Fruit fly (Drosophila melanogaster): Measurements from ENCODE around the gene dec.
A peak's percentile ranks its signal among the peaks of the same experiment; 100 is the strongest.

The dec gene

dm6 chrX:7888386-7889024 lies 15.5 kb upstream of the dec start, which contains the start of gene Acat1 (continued):
- TF ChIP-seq dsx (GFP tag; optimal IDR thresholded peaks at IDR 0.05; ENCODE audit: poor library complexity, severe bottlenecking), result no peak
- TF ChIP-seq CG1621 (tag; optimal IDR thresholded peaks at IDR 0.05), result peak; percentile 50
- peak; percentile 84 for TF ChIP-seq Met (GFP tag; optimal IDR thresholded peaks at IDR 0.05)
- TF ChIP-seq Gug (GFP tag; IDR thresholded peaks at IDR 0.05), result peak; percentile 36
- TF ChIP-seq CG31627 (GFP tag; optimal IDR thresholded peaks at IDR 0.05), result peak; percentile 75
- TF ChIP-seq Lpt (GFP tag; optimal IDR thresholded peaks at IDR 0.05), result peak; percentile 41
- no peak for TF ChIP-seq CG3032 (tag; optimal IDR thresholded peaks at IDR 0.05)
- TF ChIP-seq Smox (GFP tag; optimal IDR thresholded peaks at IDR 0.05), result peak; percentile 78
- TF ChIP-seq Sox14 (GFP tag; optimal IDR thresholded peaks at IDR 0.05), result peak; percentile 79
- TF ChIP-seq CG6792 (GFP tag; optimal IDR thresholded peaks at IDR 0.05), result peak; percentile 70
- TF ChIP-seq CG4318 (GFP tag; optimal IDR thresholded peaks at IDR 0.05), result peak; percentile 19
- TF ChIP-seq CG6276 (GFP tag; optimal IDR thresholded peaks at IDR 0.05), result peak; percentile 1
- TF ChIP-seq Eip93F (GFP tag; optimal IDR thresholded peaks at IDR 0.05), result peak; percentile 22
- TF ChIP-seq salr (GFP tag; optimal IDR thresholded peaks at IDR 0.05), result peak in 1 of 2 experiments; percentile 49
- peak; percentile 69 for TF ChIP-seq Ets21C (GFP tag; optimal IDR thresholded peaks at IDR 0.05)
- TF ChIP-seq CG8632 (GFP tag; optimal IDR thresholded peaks at IDR 0.05), result peak; percentile 65
- TF ChIP-seq CG16779 (tag; optimal IDR thresholded peaks at IDR 0.05), result no peak
- no peak for TF ChIP-seq Blimp-1 (GFP tag; optimal IDR thresholded peaks at IDR 0.05)

dm6 chrX:7884360-7884759 lies 11.3 kb upstream of the dec start, which contains the start of gene Ir7g:
Gene Ir7g (plus strand): TSS chrX:7884660.
- TF ChIP-seq Hr4 (GFP tag; optimal IDR thresholded peaks at IDR 0.05), result no peak
- no peak for TF ChIP-seq Smox (GFP tag; optimal IDR thresholded peaks at IDR 0.05)
- no peak for TF ChIP-seq svp (GFP tag)
- no peak for TF ChIP-seq Sox102F (GFP tag; optimal IDR thresholded peaks at IDR 0.05)

dm6 chrX:7883926-7884325 lies 10.9 kb upstream of the dec start, which contains the start of gene Ir7f:
Gene Ir7f (minus strand): TSS chrX:7884026.
- TF ChIP-seq dac (GFP tag; optimal IDR thresholded peaks at IDR 0.05) (no peak), dsx (GFP tag; optimal IDR thresholded peaks at IDR 0.05; ENCODE audit: poor library complexity, severe bottlenecking) (no peak), acj6 (GFP tag; optimal IDR thresholded peaks at IDR 0.05) (no peak), Hr38 (GFP tag; optimal IDR thresholded peaks at IDR 0.05) (no peak), CG6808 (GFP tag; optimal IDR thresholded peaks at IDR 0.05) (no peak), CG6854 (GFP tag; optimal IDR thresholded peaks at IDR 0.05) (no peak), Sox102F (GFP tag; optimal IDR thresholded peaks at IDR 0.05) (no peak), Blimp-1 (GFP tag; optimal IDR thresholded peaks at IDR 0.05) (no peak)

dm6 chrX:7881579-7881978 lies 8.6 kb upstream of the dec start, which contains the start of gene Ir7e:
Gene Ir7e (minus strand): TSS chrX:7881679.
- TF ChIP-seq CG4318 (GFP tag; optimal IDR thresholded peaks at IDR 0.05) (no peak), CG6792 (GFP tag; optimal IDR thresholded peaks at IDR 0.05) (no peak), ss (GFP tag; optimal IDR thresholded peaks at IDR 0.05) (no peak), vri (GFP tag; optimal IDR thresholded peaks at IDR 0.05) (no peak), OdsH (GFP tag; optimal IDR thresholded peaks at IDR 0.05) (no peak), Sox102F (GFP tag; optimal IDR thresholded peaks at IDR 0.05) (no peak), CG6808 (GFP tag; optimal IDR thresholded peaks at IDR 0.05) (no peak), CG9139 (GFP tag; optimal IDR thresholded peaks at IDR 0.05) (no peak), CG15336 (GFP tag; IDR thresholded peaks at IDR 0.05) (no peak), dsx (GFP tag; optimal IDR thresholded peaks at IDR 0.05; ENCODE audit: poor library complexity, severe bottlenecking) (no peak), Sox15 (GFP tag; optimal IDR thresholded peaks at IDR 0.05) (no peak), CG11902 (GFP tag; optimal IDR thresholded peaks at IDR 0.05) (no peak), pdm3 (GFP tag; optimal IDR thresholded peaks at IDR 0.05) (no peak), Hr39 (GFP tag; optimal IDR thresholded peaks at IDR 0.05) (no peak), esn (GFP tag; optimal IDR thresholded peaks at IDR 0.05) (no peak), CG8119 (GFP tag; IDR thresholded peaks at IDR 0.05) (no peak)

Data from whole organism, prepupa.